Worm (Caenorhabditis elegans) whole organism, mixed stage, embryonic: ENCODE measurements around the gene dao-4.
A peak's percentile ranks its signal among the peaks of the same experiment; 100 is the strongest.

Experiments
- M03D4.4 ChIP-seq: sonication (generic microtip); optimal IDR thresholded peaks from 2 replicates; lab custom pipeline; 2017; ENCODE audit warnings: mild to moderate bottlenecking, missing genetic modification characterization, missing compliant biosample characterization
- bed-3 ChIP-seq: fragments of 200-800 bp; sonication (Bioruptor generic); optimal IDR thresholded peaks from 3 replicates; lab custom pipeline; 2018; ENCODE audit warnings: mild to moderate bottlenecking, missing genetic modification characterization, moderate library complexity, missing compliant biosample characterization
- blmp-1 ChIP-seq: fragments of 150-350 bp; optimal IDR thresholded peaks from 2 replicates; lab custom pipeline; 2014; ENCODE audit warnings: missing biosample characterization, missing genetic modification characterization
- ceh-39 ChIP-seq: fragments of 150-350 bp; optimal IDR thresholded peaks from 2 replicates; lab custom pipeline; 2014; ENCODE audit warnings: missing biosample characterization, missing genetic modification characterization
- ceh-43 ChIP-seq: fragments of 200-800 bp; sonication (Bioruptor generic); optimal IDR thresholded peaks from 2 replicates; lab custom pipeline; 2018; ENCODE audit warnings: mild to moderate bottlenecking, missing genetic modification characterization, moderate library complexity, missing compliant biosample characterization
- ceh-83 ChIP-seq: fragments of 200-800 bp; sonication (Bioruptor generic); optimal IDR thresholded peaks from 2 replicates; lab custom pipeline; 2018; ENCODE audit warnings: mild to moderate bottlenecking, missing genetic modification characterization, missing compliant biosample characterization
- ces-1 ChIP-seq: fragments of 150-350 bp; optimal IDR thresholded peaks from 2 replicates; lab custom pipeline; 2014; ENCODE audit warnings: missing biosample characterization, missing genetic modification reagents, missing genetic modification characterization
- cnd-1 ChIP-seq: fragments of 200-800 bp; sonication (Bioruptor generic); optimal IDR thresholded peaks from 2 replicates; lab custom pipeline; 2018; ENCODE audit warnings: mild to moderate bottlenecking, missing genetic modification characterization, missing compliant biosample characterization
- drap-1 ChIP-seq: fragments of 200-800 bp; sonication (Bioruptor generic); optimal IDR thresholded peaks from 3 replicates; lab custom pipeline; 2018; ENCODE audit warnings: mild to moderate bottlenecking, missing genetic modification characterization, missing compliant biosample characterization
- elt-1 ChIP-seq: sonication (generic microtip); optimal IDR thresholded peaks from 2 replicates; lab custom pipeline; 2017; ENCODE audit warnings: missing genetic modification characterization, mild to moderate bottlenecking, missing compliant biosample characterization, antibody characterized with exemption, moderate library complexity, borderline replicate concordance; ENCODE audit not compliant: insufficient read depth
- elt-3 ChIP-seq: fragments of 150-350 bp; optimal IDR thresholded peaks from 2 replicates; lab custom pipeline; 2014; ENCODE audit warnings: missing biosample characterization, missing genetic modification characterization
- flh-1 ChIP-seq: fragments of 200-800 bp; sonication (Bioruptor generic); optimal IDR thresholded peaks from 2 replicates; lab custom pipeline; 2018; ENCODE audit warnings: mild to moderate bottlenecking, missing genetic modification characterization, moderate library complexity, missing compliant biosample characterization
- ham-2 ChIP-seq: fragments of 200-800 bp; sonication (Bioruptor generic); optimal IDR thresholded peaks from 2 replicates; lab custom pipeline; 2018; ENCODE audit warnings: mild to moderate bottlenecking, missing genetic modification characterization, missing compliant biosample characterization
- hlh-1 ChIP-seq: fragments of 150-350 bp; optimal IDR thresholded peaks from 2 replicates; lab custom pipeline; 2014; ENCODE audit warnings: missing biosample characterization, missing genetic modification reagents, missing genetic modification characterization
- lin-13 ChIP-seq: fragments of 150-350 bp; optimal IDR thresholded peaks from 2 replicates; lab custom pipeline; 2014; ENCODE audit warnings: missing biosample characterization, missing genetic modification characterization
- lin-32 ChIP-seq: fragments of 200-800 bp; sonication (Bioruptor generic); optimal IDR thresholded peaks from 2 replicates; lab custom pipeline; 2018; ENCODE audit warnings: mild to moderate bottlenecking, missing genetic modification characterization, missing compliant biosample characterization
- lsy-2 ChIP-seq: fragments of 150-350 bp; optimal IDR thresholded peaks from 2 replicates; lab custom pipeline; 2014; ENCODE audit warnings: missing biosample characterization, missing genetic modification characterization
- mab-5 ChIP-seq: fragments of 150-350 bp; optimal IDR thresholded peaks from 2 replicates; lab custom pipeline; 2014; ENCODE audit warnings: missing biosample characterization, missing genetic modification characterization
- mep-1 ChIP-seq: fragments of 150-350 bp; optimal IDR thresholded peaks from 2 replicates; lab custom pipeline; 2017; ENCODE audit warnings: missing biosample characterization, missing genetic modification reagents, missing genetic modification characterization, inconsistent platforms
- mls-2 ChIP-seq: sonication (generic microtip); optimal IDR thresholded peaks from 2 replicates; lab custom pipeline; 2016; ENCODE audit warnings: mild to moderate bottlenecking, missing genetic modification characterization, moderate library complexity, missing compliant biosample characterization
- nhr-12 ChIP-seq: fragments of 150-350 bp; optimal IDR thresholded peaks from 2 replicates; lab custom pipeline; 2014; ENCODE audit warnings: missing biosample characterization, missing genetic modification characterization
- nhr-2 ChIP-seq: fragments of 150-350 bp; optimal IDR thresholded peaks from 2 replicates; lab custom pipeline; 2014; ENCODE audit warnings: missing biosample characterization, missing genetic modification characterization
- nhr-237 ChIP-seq: fragments of 150-350 bp; optimal IDR thresholded peaks from 2 replicates; lab custom pipeline; 2014; ENCODE audit warnings: missing biosample characterization, missing genetic modification characterization
- nhr-28 ChIP-seq: fragments of 150-350 bp; optimal IDR thresholded peaks from 2 replicates; lab custom pipeline; 2014; ENCODE audit warnings: missing biosample characterization, missing genetic modification characterization
- nhr-76 ChIP-seq: sonication (generic microtip); optimal IDR thresholded peaks from 2 replicates; lab custom pipeline; 2017; ENCODE audit warnings: missing biosample characterization, missing genetic modification characterization
- pha-4 ChIP-seq: fragments of 150-350 bp; optimal IDR thresholded peaks from 2 replicates; lab custom pipeline; 2018; ENCODE audit warnings: missing biosample characterization, missing genetic modification reagents, missing genetic modification characterization
- sem-2 ChIP-seq: fragments of 200-800 bp; sonication (Bioruptor generic); optimal IDR thresholded peaks from 2 replicates; lab custom pipeline; 2018; ENCODE audit warnings: mild to moderate bottlenecking, missing genetic modification characterization, missing compliant biosample characterization
- snpc-4 ChIP-seq: fragments of 150-350 bp; optimal IDR thresholded peaks from 2 replicates; lab custom pipeline; 2014; ENCODE audit warnings: missing biosample characterization, missing genetic modification characterization
- sptf-1 ChIP-seq: sonication (generic microtip); optimal IDR thresholded peaks from 2 replicates; lab custom pipeline; 2017; ENCODE audit warnings: mild to moderate bottlenecking, missing genetic modification characterization, moderate library complexity, missing compliant biosample characterization
- tbx-8 ChIP-seq: fragments of 200-800 bp; sonication (Bioruptor generic); optimal IDR thresholded peaks from 2 replicates; lab custom pipeline; 2018; ENCODE audit warnings: mild to moderate bottlenecking, missing genetic modification characterization, moderate library complexity, missing compliant biosample characterization
- unc-120 ChIP-seq: sonication (generic microtip); optimal IDR thresholded peaks from 2 replicates; lab custom pipeline; 2017; ENCODE audit warnings: missing genetic modification characterization, missing compliant biosample characterization; ENCODE audit not compliant: poor library complexity, severe bottlenecking
- unc-39 ChIP-seq: fragments of 150-350 bp; optimal IDR thresholded peaks from 2 replicates; lab custom pipeline; 2014; ENCODE audit warnings: missing biosample characterization, missing genetic modification characterization
- unc-62 ChIP-seq: fragments of 150-350 bp; optimal IDR thresholded peaks from 2 replicates; lab custom pipeline; 2014; ENCODE audit warnings: missing biosample characterization, missing genetic modification reagents, missing genetic modification characterization
- zip-8 ChIP-seq: fragments of 150-350 bp; optimal IDR thresholded peaks from 2 replicates; lab custom pipeline; 2014; ENCODE audit warnings: missing biosample characterization, missing genetic modification characterization
- ztf-11 ChIP-seq: fragments of 150-350 bp; optimal IDR thresholded peaks from 2 replicates; lab custom pipeline; 2014; ENCODE audit warnings: missing biosample characterization, missing genetic modification characterization

Gene dao-4

ce11 chrX:10078089-10078488 lies 3.0 kb downstream of the dao-4 start:
- no peak for TF ChIP-seq ceh-39
- no peak for TF ChIP-seq ceh-43 (GFP tag; lab: Kevin White, UChicago)
- no peak for TF ChIP-seq blmp-1 (tag; lab: Kevin White, UChicago)
- TF ChIP-seq mab-5 (tag; lab: Kevin White, UChicago): no peak
- TF ChIP-seq drap-1: no peak
- TF ChIP-seq unc-39: no peak
- TF ChIP-seq elt-1: no peak
- TF ChIP-seq snpc-4 (tag; lab: Kevin White, UChicago): no peak
- TF ChIP-seq ham-2 (GFP tag; lab: Kevin White, UChicago): no peak
- TF ChIP-seq mep-1 (tag; lab: Kevin White, UChicago): no peak
- TF ChIP-seq sem-2: no peak
- no peak for TF ChIP-seq nhr-28 (tag; lab: Kevin White, UChicago)
- TF ChIP-seq lin-13 (tag; lab: Kevin White, UChicago): no peak
- TF ChIP-seq pha-4 (tag; lab: Kevin White, UChicago): no peak
- TF ChIP-seq hlh-1 (tag; lab: Kevin White, UChicago): no peak
- no peak for TF ChIP-seq nhr-76
- no peak for TF ChIP-seq ceh-83 (GFP tag; lab: Kevin White, UChicago)
- no peak for TF ChIP-seq elt-3 (tag; lab: Kevin White, UChicago)
- TF ChIP-seq mls-2: no peak
- TF ChIP-seq flh-1: no peak

- no peak for TF ChIP-seq unc-62 (GFP tag; lab: Kevin White, UChicago)
- no peak for TF ChIP-seq lsy-2
- TF ChIP-seq bed-3 (GFP tag; lab: Kevin White, UChicago): no peak
- TF ChIP-seq drap-1: no peak
- TF ChIP-seq sptf-1 (tag; lab: Kevin White, UChicago): no peak
- TF ChIP-seq ham-2 (GFP tag; lab: Kevin White, UChicago): no peak
- no peak for TF ChIP-seq ztf-11 (tag; lab: Kevin White, UChicago)
- no peak for TF ChIP-seq lin-32
- TF ChIP-seq sem-2: no peak
- no peak for TF ChIP-seq nhr-237 (tag; lab: Kevin White, UChicago)
- no peak for TF ChIP-seq snpc-4 (tag; lab: Kevin White, UChicago)
- TF ChIP-seq lin-13 (tag; lab: Kevin White, UChicago): no peak
- no peak for TF ChIP-seq nhr-12 (tag; lab: Kevin White, UChicago)
- TF ChIP-seq nhr-2 (tag; lab: Kevin White, UChicago): no peak
- TF ChIP-seq ces-1 (GFP tag; lab: Kevin White, UChicago): no peak
- TF ChIP-seq, all 35 proteins: peak for 0
These were observed 3.5 kb downstream of the dao-4 start for ce11 chrX:10078637-10079036.

ce11 chrX:10079230-10079629 lies 4.1 kb downstream of the dao-4 start:
- TF ChIP-seq hlh-1 (tag; lab: Kevin White, UChicago) (peak; percentile 76), lsy-2 (no peak), ham-2 (GFP tag; lab: Kevin White, UChicago) (no peak), ceh-43 (GFP tag; lab: Kevin White, UChicago) (no peak), sem-2 (no peak), sptf-1 (tag; lab: Kevin White, UChicago) (no peak), mep-1 (tag; lab: Kevin White, UChicago) (no peak)

- TF ChIP-seq lin-13 (tag; lab: Kevin White, UChicago): no peak
- no peak for TF ChIP-seq ceh-83 (GFP tag; lab: Kevin White, UChicago)
- TF ChIP-seq zip-8 (tag; lab: Kevin White, UChicago): no peak
- TF ChIP-seq M03D4.4 (tag; lab: Kevin White, UChicago): no peak
- TF ChIP-seq mep-1 (tag; lab: Kevin White, UChicago): no peak
- no peak for TF ChIP-seq bed-3 (GFP tag; lab: Kevin White, UChicago)
- TF ChIP-seq nhr-12 (tag; lab: Kevin White, UChicago): no peak
- TF ChIP-seq mls-2: no peak
- no peak for TF ChIP-seq sem-2
- no peak for TF ChIP-seq nhr-28 (tag; lab: Kevin White, UChicago)
- no peak for TF ChIP-seq nhr-76
- no peak for TF ChIP-seq sptf-1 (tag; lab: Kevin White, UChicago)
- TF ChIP-seq pha-4 (tag; lab: Kevin White, UChicago): no peak
These were observed 6.0 kb downstream of the dao-4 start for ce11 chrX:10081077-10081476.

- no peak for TF ChIP-seq nhr-12 (tag; lab: Kevin White, UChicago)
- TF ChIP-seq nhr-2 (tag; lab: Kevin White, UChicago): peak; percentile 51
- TF ChIP-seq elt-3 (tag; lab: Kevin White, UChicago): no peak
- no peak for TF ChIP-seq unc-62 (GFP tag; lab: Kevin White, UChicago)
- TF ChIP-seq unc-120 (tag; lab: Kevin White, UChicago): no peak
- TF ChIP-seq sptf-1 (tag; lab: Kevin White, UChicago): no peak
- no peak for TF ChIP-seq M03D4.4 (tag; lab: Kevin White, UChicago)
- TF ChIP-seq flh-1: no peak
- TF ChIP-seq nhr-28 (tag; lab: Kevin White, UChicago): no peak
- TF ChIP-seq tbx-8 (GFP tag; lab: Kevin White, UChicago): no peak
- TF ChIP-seq mep-1 (tag; lab: Kevin White, UChicago): no peak
- no peak for TF ChIP-seq drap-1
- TF ChIP-seq mab-5 (tag; lab: Kevin White, UChicago): no peak
- no peak for TF ChIP-seq ham-2 (GFP tag; lab: Kevin White, UChicago)
- no peak for TF ChIP-seq nhr-76
- peak; percentile 84 for TF ChIP-seq elt-1
- no peak for TF ChIP-seq cnd-1 (tag; lab: Kevin White, UChicago)
- peak; percentile 37 for TF ChIP-seq zip-8 (tag; lab: Kevin White, UChicago)
- no peak for TF ChIP-seq unc-39
- no peak for TF ChIP-seq blmp-1 (tag; lab: Kevin White, UChicago)
These were observed 8.2 kb downstream of the dao-4 start for ce11 chrX:10083272-10083671.
